Worm (Caenorhabditis elegans): ENCODE results near the gene clec-82.

The clec-82 gene

DNA sequence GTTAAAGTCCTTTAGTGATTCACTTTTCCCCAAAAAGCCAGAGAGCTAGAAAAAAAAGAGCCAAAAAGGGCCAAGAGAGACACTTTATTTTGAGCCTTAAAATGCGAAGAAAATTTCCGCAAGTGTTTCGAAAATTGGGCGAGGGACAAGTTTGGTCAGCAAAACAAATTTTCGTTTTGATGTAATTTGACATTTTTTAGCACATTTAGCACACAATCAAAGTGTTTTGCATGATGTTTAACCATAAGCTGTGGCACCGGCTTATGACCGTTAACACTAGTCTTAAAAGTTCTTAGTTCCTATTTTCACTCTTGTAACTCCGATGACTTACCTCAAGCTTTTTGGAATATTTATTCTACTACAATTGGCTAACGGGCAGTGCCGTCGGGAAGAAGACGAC, 15.1 kb upstream of the clec-82 start, which contains the start of gene Y54G2A.37:
Y54G2A.37 (plus strand) TSS at position 301 of the 400 bp plus-strand sequence.
- no peak for TF ChIP-seq ceh-39 (tag; optimal IDR thresholded peaks at IDR 0.05)
- TF ChIP-seq bed-3 (GFP tag; optimal IDR thresholded peaks at IDR 0.05): no peak
- TF ChIP-seq hlh-1 (tag; optimal IDR thresholded peaks at IDR 0.05): no peak
- TF ChIP-seq elt-3 (tag; optimal IDR thresholded peaks at IDR 0.05): no peak
- no peak for TF ChIP-seq nhr-28 (tag; optimal IDR thresholded peaks at IDR 0.05)
- TF ChIP-seq ham-2 (GFP tag; optimal IDR thresholded peaks at IDR 0.05): no peak
- TF ChIP-seq blmp-1 (tag; optimal IDR thresholded peaks at IDR 0.05): no peak
- no peak for TF ChIP-seq unc-120 (tag; optimal IDR thresholded peaks at IDR 0.05; ENCODE audit: poor library complexity, severe bottlenecking)
- no peak for TF ChIP-seq nhr-237 (tag; optimal IDR thresholded peaks at IDR 0.05)
- no peak for TF ChIP-seq pha-4 (tag; optimal IDR thresholded peaks at IDR 0.05)
- TF ChIP-seq nhr-76 (tag; optimal IDR thresholded peaks at IDR 0.05): no peak
- TF ChIP-seq unc-62 (GFP tag; optimal IDR thresholded peaks at IDR 0.05): no peak
- TF ChIP-seq snpc-4 (tag; optimal IDR thresholded peaks at IDR 0.05): no peak
- no peak for TF ChIP-seq ceh-43 (GFP tag; optimal IDR thresholded peaks at IDR 0.05)
- no peak for TF ChIP-seq lin-13 (tag; optimal IDR thresholded peaks at IDR 0.05)

DNA sequence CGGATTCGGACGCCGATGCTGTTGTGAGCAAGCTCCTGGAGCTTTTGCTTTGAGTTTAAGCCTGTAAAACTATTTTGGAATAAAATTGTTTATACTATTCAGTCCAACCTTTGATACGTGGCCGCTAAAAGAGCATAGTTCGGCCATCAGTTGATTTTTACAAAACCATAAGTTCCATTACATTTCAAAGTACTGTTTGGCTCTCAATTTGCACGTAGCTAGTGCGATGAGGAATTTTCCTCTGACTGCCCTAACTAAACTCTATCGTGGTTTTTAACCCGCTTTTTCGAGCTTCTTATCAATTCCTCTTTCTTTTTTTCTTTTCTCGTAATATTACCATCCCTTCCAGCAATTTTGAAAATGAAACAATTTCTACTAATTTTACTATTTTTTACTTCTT, 12.0 kb upstream of the clec-82 start, which contains the start of gene clec-80:
clec-80 (plus strand) TSS at position 301 of the 400 bp plus-strand sequence.
- TF ChIP-seq lsy-2 (tag; optimal IDR thresholded peaks at IDR 0.05): no peak
- TF ChIP-seq drap-1 (GFP tag; optimal IDR thresholded peaks at IDR 0.05): no peak
- TF ChIP-seq unc-120 (tag; optimal IDR thresholded peaks at IDR 0.05; ENCODE audit: poor library complexity, severe bottlenecking): no peak
- TF ChIP-seq pha-4 (tag; optimal IDR thresholded peaks at IDR 0.05): no peak
- no peak for TF ChIP-seq mab-5 (tag; optimal IDR thresholded peaks at IDR 0.05)
- TF ChIP-seq ztf-11 (tag; optimal IDR thresholded peaks at IDR 0.05): no peak
- no peak for TF ChIP-seq ham-2 (GFP tag; optimal IDR thresholded peaks at IDR 0.05)
- no peak for TF ChIP-seq sem-2 (GFP tag; optimal IDR thresholded peaks at IDR 0.05)
- TF ChIP-seq nhr-12 (tag; optimal IDR thresholded peaks at IDR 0.05): no peak
- TF ChIP-seq cnd-1 (tag; optimal IDR thresholded peaks at IDR 0.05): no peak
- no peak for TF ChIP-seq lin-13 (tag; optimal IDR thresholded peaks at IDR 0.05)
- no peak for TF ChIP-seq lin-32 (GFP tag; optimal IDR thresholded peaks at IDR 0.05)
- TF ChIP-seq mep-1 (tag; optimal IDR thresholded peaks at IDR 0.05): no peak
- TF ChIP-seq zip-8 (tag; optimal IDR thresholded peaks at IDR 0.05): no peak
- TF ChIP-seq nhr-237 (tag; optimal IDR thresholded peaks at IDR 0.05): no peak
- TF ChIP-seq tbx-8 (GFP tag; optimal IDR thresholded peaks at IDR 0.05): no peak

DNA sequence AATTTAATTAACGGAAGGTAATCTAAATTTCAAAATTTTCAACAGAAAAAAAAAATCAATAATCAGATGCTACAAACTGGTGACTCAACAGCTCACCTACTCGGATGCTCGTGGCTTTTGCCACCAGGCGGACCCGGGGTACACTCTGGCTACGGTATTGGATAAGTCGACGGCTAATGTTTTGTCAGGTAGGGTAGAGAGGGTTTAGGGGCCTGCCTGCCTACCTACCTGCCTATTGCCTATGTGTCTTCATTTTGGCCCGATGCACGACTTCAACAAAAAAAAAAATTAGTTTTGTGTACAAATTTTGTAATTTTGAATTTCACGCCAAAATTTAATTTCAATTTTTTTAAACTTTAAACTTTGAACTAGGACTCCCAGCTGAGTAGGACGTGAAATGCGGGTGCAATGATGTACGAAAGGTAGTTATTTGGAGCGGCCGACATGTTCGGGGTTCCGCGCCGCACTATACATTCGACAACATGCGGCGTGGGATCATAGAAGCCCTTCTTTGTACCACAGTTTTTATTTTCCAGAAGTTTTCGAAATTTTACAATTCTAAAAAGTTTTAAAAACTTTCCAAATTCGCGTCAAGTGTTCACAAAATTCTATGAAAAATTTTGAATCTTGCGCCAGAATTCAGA, 9.9 kb upstream of the clec-82 start:
- TF ChIP-seq ceh-83 (GFP tag; optimal IDR thresholded peaks at IDR 0.05) (peak; percentile 3), tbx-8 (GFP tag; optimal IDR thresholded peaks at IDR 0.05) (no peak), lin-32 (GFP tag; optimal IDR thresholded peaks at IDR 0.05) (no peak)

DNA sequence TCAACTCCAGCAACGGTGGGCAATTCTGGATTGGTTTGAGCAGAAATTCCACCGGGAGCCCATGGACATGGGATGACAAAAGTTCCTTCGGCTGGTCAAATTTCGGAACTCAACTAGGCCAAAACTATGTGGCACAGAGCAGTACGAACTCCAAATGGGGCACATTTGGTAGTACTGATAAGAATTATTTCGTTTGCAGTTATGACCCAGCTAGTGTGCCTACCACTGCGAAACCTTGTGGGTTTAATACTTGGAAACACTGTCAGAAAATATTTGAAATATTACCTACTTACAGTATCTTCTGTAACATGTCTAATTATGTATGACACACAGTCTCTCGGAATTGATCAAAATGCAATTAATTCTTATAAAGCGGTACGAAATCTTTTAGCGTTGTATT, 9.1 kb upstream of the clec-82 start:
- no peak for TF ChIP-seq blmp-1 (tag; optimal IDR thresholded peaks at IDR 0.05)
- TF ChIP-seq ceh-43 (GFP tag; optimal IDR thresholded peaks at IDR 0.05): no peak
- no peak for TF ChIP-seq ham-2 (GFP tag; optimal IDR thresholded peaks at IDR 0.05)

DNA sequence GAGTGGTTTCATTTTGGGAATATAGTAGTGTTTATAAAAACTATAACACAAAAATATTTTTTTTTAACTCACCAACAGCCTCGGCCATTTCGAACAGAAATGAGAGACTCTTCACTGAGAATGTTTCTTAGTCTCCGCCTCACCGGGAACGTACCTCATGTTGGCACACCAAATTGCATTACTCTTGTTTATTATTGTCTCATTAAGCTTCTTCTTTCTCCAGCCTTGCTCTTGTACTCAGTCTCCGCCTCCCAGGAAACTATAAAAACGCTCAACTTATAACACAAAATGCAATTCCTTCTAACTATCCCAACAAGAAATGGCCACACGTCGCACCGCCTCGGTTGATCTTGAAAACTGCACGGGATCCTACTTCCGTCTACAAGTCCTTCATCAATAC, 2.9 kb upstream of the clec-82 start, which contains the start of the genes Y54G2A.48 and pudl-1:
Y54G2A.48 (minus strand) TSS at position 101 of the 400 bp plus-strand sequence.
pudl-1 (plus strand) TSS at position 320 of the 400 bp plus-strand sequence.
- TF ChIP-seq elt-3 (tag; optimal IDR thresholded peaks at IDR 0.05): no peak

DNA sequence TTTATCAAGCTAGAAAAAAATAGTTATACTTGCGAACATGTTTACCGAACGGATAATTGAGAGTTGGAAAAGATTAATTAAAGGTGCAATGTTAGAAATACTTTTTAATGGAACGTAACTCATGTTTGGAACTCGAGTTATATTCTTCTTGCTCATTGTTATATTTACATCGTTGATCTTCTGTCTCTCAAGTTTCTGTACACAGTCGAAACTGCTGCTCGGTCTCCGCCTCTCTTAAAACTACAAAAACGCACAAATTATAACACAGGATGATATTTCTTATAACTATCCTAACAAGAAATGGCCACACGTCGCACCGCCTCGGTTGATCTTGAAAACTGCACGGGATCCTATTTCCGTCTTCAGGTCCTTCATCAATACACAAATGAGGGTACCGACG, 948 bp upstream of the clec-82 start, which contains the start of gene pudl-2:
pudl-2 (plus strand) TSS at position 301 of the 400 bp plus-strand sequence.
- TF ChIP-seq M03D4.4 (tag; optimal IDR thresholded peaks at IDR 0.05) (no peak), drap-1 (GFP tag; optimal IDR thresholded peaks at IDR 0.05) (no peak), blmp-1 (tag; optimal IDR thresholded peaks at IDR 0.05) (no peak), flh-1 (GFP tag; optimal IDR thresholded peaks at IDR 0.05) (no peak), bed-3 (GFP tag; optimal IDR thresholded peaks at IDR 0.05) (no peak), lin-32 (GFP tag; optimal IDR thresholded peaks at IDR 0.05) (no peak), nhr-12 (tag; optimal IDR thresholded peaks at IDR 0.05) (no peak), tbx-8 (GFP tag; optimal IDR thresholded peaks at IDR 0.05) (no peak), nhr-76 (tag; optimal IDR thresholded peaks at IDR 0.05) (no peak), unc-39 (tag; optimal IDR thresholded peaks at IDR 0.05) (no peak), ces-1 (GFP tag; optimal IDR thresholded peaks at IDR 0.05) (no peak), nhr-2 (tag; optimal IDR thresholded peaks at IDR 0.05) (no peak), ceh-43 (GFP tag; optimal IDR thresholded peaks at IDR 0.05) (no peak), mls-2 (tag; optimal IDR thresholded peaks at IDR 0.05) (no peak)

Measured in whole organism, mixed stage, embryonic.